Fruit fly (Drosophila melanogaster) whole organism, embryonic: ENCODE data around the gene CG15196.

Source experiments
- Adf1 ChIP-seq: fragments of 200-800 bp; sonication (Bioruptor generic); IDR thresholded peaks from 2 replicates; pipeline ENCODE4 v1.3.6; 2022; ENCODE audit warnings: missing biosample characterization, missing genetic modification characterization
- Atf-2 ChIP-seq: fragments of 200-800 bp; sonication (Bioruptor generic); optimal IDR thresholded peaks from 2 replicates; lab custom pipeline; 2016; ENCODE audit warnings: missing biosample characterization, missing genetic modification characterization
- Awh ChIP-seq: fragments of 200-800 bp; sonication (Bioruptor generic); IDR thresholded peaks from 2 replicates; pipeline ENCODE4, ENCODE4 v1.3.6; 2022; ENCODE audit warnings: missing biosample characterization, missing genetic modification characterization
- B-H2 ChIP-seq: fragments of 200-800 bp; sonication (Bioruptor generic); optimal IDR thresholded peaks from 2 replicates; lab custom pipeline; 2018; ENCODE audit warnings: missing biosample characterization, mild to moderate bottlenecking, missing genetic modification characterization
- CG12659 ChIP-seq: fragments of 200-800 bp; sonication (Bioruptor generic); optimal IDR thresholded peaks from 3 replicates; lab custom pipeline; 2017; ENCODE audit warnings: mild to moderate bottlenecking, missing biosample characterization, missing genetic modification reagents, missing genetic modification characterization
- CG13624 ChIP-seq: fragments of 200-800 bp; sonication (Bioruptor generic); optimal IDR thresholded peaks from 2 replicates; lab custom pipeline; 2016; ENCODE audit warnings: missing biosample characterization, missing genetic modification characterization
- CG13775 ChIP-seq: fragments of 200-800 bp; sonication (Bioruptor generic); optimal IDR thresholded peaks from 3 replicates; lab custom pipeline; 2017; ENCODE audit warnings: missing biosample characterization, mild to moderate bottlenecking, missing genetic modification characterization
- CG14014 ChIP-seq: fragments of 200-800 bp; sonication (Bioruptor generic); IDR thresholded peaks from 2 replicates; pipeline ENCODE4 v1.3.6; 2022; ENCODE audit warnings: missing biosample characterization, missing genetic modification characterization
- CG16815 ChIP-seq: fragments of 200-800 bp; sonication (Bioruptor generic); optimal IDR thresholded peaks from 3 replicates; lab custom pipeline; 2017; ENCODE audit warnings: missing biosample characterization, mild to moderate bottlenecking, missing genetic modification characterization
- CG16863 ChIP-seq: fragments of 200-800 bp; sonication (Bioruptor generic); optimal IDR thresholded peaks from 3 replicates; lab custom pipeline; 2016; ENCODE audit warnings: missing biosample characterization, missing genetic modification characterization
- CG18262 ChIP-seq: fragments of 200-800 bp; optimal IDR thresholded peaks from 3 replicates; lab custom pipeline; 2019; ENCODE audit warnings: missing biosample characterization, mild to moderate bottlenecking, missing genetic modification characterization, moderate library complexity
- CG2120 ChIP-seq: fragments of 200-800 bp; sonication (Bioruptor generic); optimal IDR thresholded peaks from 3 replicates; lab custom pipeline; 2016; ENCODE audit warnings: missing biosample characterization, missing genetic modification characterization
- CG2875 ChIP-seq: fragments of 200-800 bp; sonication (Bioruptor generic); optimal IDR thresholded peaks from 2 replicates; lab custom pipeline; 2017; ENCODE audit warnings: missing biosample characterization, mild to moderate bottlenecking, missing genetic modification characterization, missing genetic modification reagents
- CG3065 ChIP-seq: fragments of 200-800 bp; sonication (Bioruptor generic); optimal IDR thresholded peaks from 2 replicates; lab custom pipeline; 2016; ENCODE audit warnings: missing biosample characterization, missing genetic modification characterization
- CG4328 ChIP-seq: fragments of 200-800 bp; sonication (Bioruptor generic); optimal IDR thresholded peaks from 3 replicates; lab custom pipeline; 2017; ENCODE audit warnings: missing biosample characterization, missing genetic modification reagents, missing genetic modification characterization
- CG4360 ChIP-seq: fragments of 200-800 bp; sonication (Bioruptor generic); IDR thresholded peaks from 2 replicates; pipeline ENCODE4 v1.3.6; 2022; ENCODE audit warnings: missing biosample characterization, missing genetic modification characterization
- CG4617 ChIP-seq: fragments of 200-800 bp; sonication (Bioruptor generic); optimal IDR thresholded peaks from 3 replicates; lab custom pipeline; 2016; ENCODE audit warnings: missing biosample characterization, missing genetic modification characterization, borderline replicate concordance
- CG6254 ChIP-seq: fragments of 200-800 bp; sonication (Bioruptor generic); optimal IDR thresholded peaks from 3 replicates; lab custom pipeline; 2017; ENCODE audit warnings: mild to moderate bottlenecking, missing biosample characterization, missing genetic modification reagents, missing genetic modification characterization
- CG7839 ChIP-seq: fragments of 200-800 bp; sonication (Bioruptor generic); optimal IDR thresholded peaks from 3 replicates; lab custom pipeline; 2018; ENCODE audit warnings: missing biosample characterization, mild to moderate bottlenecking, missing genetic modification characterization, moderate library complexity
- CG9817 ChIP-seq: fragments of 200-800 bp; sonication (Bioruptor generic); optimal IDR thresholded peaks from 2 replicates; lab custom pipeline; 2018; ENCODE audit warnings: missing biosample characterization, mild to moderate bottlenecking, missing genetic modification characterization, moderate library complexity
- Chrac-16 ChIP-seq: fragments of 200-800 bp; sonication (Bioruptor generic); optimal IDR thresholded peaks from 3 replicates; lab custom pipeline; 2016; ENCODE audit warnings: missing biosample characterization, missing genetic modification characterization
- Dbx ChIP-seq: fragments of 200-800 bp; sonication (Bioruptor generic); IDR thresholded peaks from 3 replicates; pipeline ENCODE4 v1.3.6; 2022; ENCODE audit warnings: missing biosample characterization, missing genetic modification characterization
- Dip2 ChIP-seq: fragments of 200-800 bp; sonication (Bioruptor generic); IDR thresholded peaks from 2 replicates; pipeline ENCODE4 v1.3.6; 2022; ENCODE audit warnings: missing biosample characterization, missing genetic modification characterization
- Doc2 ChIP-seq: fragments of 200-800 bp; sonication (Bioruptor generic); IDR thresholded peaks from 2 replicates; pipeline ENCODE4 v1.3.6; 2022; ENCODE audit warnings: missing biosample characterization, missing genetic modification characterization
- Doc3 ChIP-seq: fragments of 200-800 bp; sonication (Bioruptor generic); IDR thresholded peaks from 3 replicates; pipeline ENCODE4 v1.3.6; 2022; ENCODE audit warnings: missing biosample characterization, missing genetic modification characterization; ENCODE audit not compliant: partially characterized antibody
- Fer3 ChIP-seq: fragments of 200-800 bp; sonication (Bioruptor generic); optimal IDR thresholded peaks from 2 replicates; lab custom pipeline; 2018; ENCODE audit warnings: missing biosample characterization, mild to moderate bottlenecking, missing genetic modification characterization, moderate library complexity
- Hr51 ChIP-seq, 2 experiments: fragments of 200-800 bp; sonication (Bioruptor generic); optimal IDR thresholded peaks; 2 replicates in 1 of 2; 3 replicates in 1 of 2; lab custom pipeline; 2016 to 2018; ENCODE audit warnings: missing biosample characterization in 2 of 2, missing genetic modification characterization in 2 of 2, mild to moderate bottlenecking in 1 of 2, moderate library complexity in 1 of 2
- Kr ChIP-seq: fragments of 200-800 bp; sonication (Bioruptor generic); optimal IDR thresholded peaks from 2 replicates; lab custom pipeline; 2017; ENCODE audit warnings: missing biosample characterization, mild to moderate bottlenecking, missing genetic modification characterization
- Pdp1 ChIP-seq, 2 experiments: fragments of 200-800 bp; sonication (Bioruptor generic); optimal IDR thresholded peaks; 3 replicates each; lab custom pipeline; 2016; ENCODE audit warnings: missing biosample characterization in 2 of 2, missing genetic modification characterization in 2 of 2, mild to moderate bottlenecking in 1 of 2, moderate library complexity in 1 of 2
- Vsx1 ChIP-seq: fragments of 200-800 bp; sonication (Bioruptor generic); optimal IDR thresholded peaks from 2 replicates; lab custom pipeline; 2017; ENCODE audit warnings: missing biosample characterization, mild to moderate bottlenecking, missing genetic modification characterization, missing genetic modification reagents
- bab2 ChIP-seq: fragments of 200-800 bp; sonication (Bioruptor generic); optimal IDR thresholded peaks from 2 replicates; lab custom pipeline; 2016; ENCODE audit warnings: missing biosample characterization, missing genetic modification characterization
- br ChIP-seq: fragments of >200 bp; optimal IDR thresholded peaks from 2 replicates; lab custom pipeline; 2017
- cad ChIP-seq: fragments of >200 bp; optimal IDR thresholded peaks from 2 replicates; lab custom pipeline; 2017; ENCODE audit warnings: missing biosample characterization, missing genetic modification characterization
- caup ChIP-seq: fragments of 200-800 bp; sonication (Bioruptor generic); optimal IDR thresholded peaks from 3 replicates; lab custom pipeline; 2017; ENCODE audit warnings: missing biosample characterization, mild to moderate bottlenecking, missing genetic modification characterization, moderate library complexity; ENCODE audit not compliant: severe bottlenecking
- chinmo ChIP-seq: fragments of 200-800 bp; sonication (Bioruptor generic); IDR thresholded peaks from 4 replicates; pipeline ENCODE4 v1.3.6; 2022; ENCODE audit warnings: missing biosample characterization, missing genetic modification characterization; ENCODE audit not compliant: partially characterized antibody
- cwo ChIP-seq: fragments of 200-800 bp; sonication (Bioruptor generic); optimal IDR thresholded peaks from 3 replicates; lab custom pipeline; 2017; ENCODE audit warnings: missing biosample characterization, missing genetic modification characterization, mild to moderate bottlenecking, moderate library complexity, missing genetic modification reagents
- da ChIP-seq: fragments of 200-800 bp; sonication (Bioruptor generic); optimal IDR thresholded peaks from 2 replicates; lab custom pipeline; 2016; ENCODE audit warnings: missing biosample characterization, missing genetic modification characterization
- ems ChIP-seq: fragments of 200-800 bp; sonication (Bioruptor generic); optimal IDR thresholded peaks from 3 replicates; lab custom pipeline; 2016; ENCODE audit warnings: missing biosample characterization, missing genetic modification characterization
- fd102C ChIP-seq: fragments of 200-800 bp; sonication (Bioruptor generic); optimal IDR thresholded peaks from 2 replicates; lab custom pipeline; 2018; ENCODE audit warnings: missing biosample characterization, mild to moderate bottlenecking, missing genetic modification characterization, moderate library complexity
- grau ChIP-seq: fragments of 200-800 bp; optimal IDR thresholded peaks from 3 replicates; lab custom pipeline; 2019; ENCODE audit warnings: missing biosample characterization, mild to moderate bottlenecking, missing genetic modification characterization, moderate library complexity
- kah ChIP-seq: fragments of 200-800 bp; sonication (Bioruptor generic); optimal IDR thresholded peaks from 2 replicates; lab custom pipeline; 2018; ENCODE audit warnings: missing biosample characterization, mild to moderate bottlenecking, missing genetic modification characterization
- pita ChIP-seq: fragments of 200-800 bp; sonication (Bioruptor generic); optimal IDR thresholded peaks from 2 replicates; lab custom pipeline; 2017; ENCODE audit warnings: missing biosample characterization, mild to moderate bottlenecking, missing genetic modification characterization
- rib ChIP-seq: fragments of 200-800 bp; sonication (Bioruptor generic); IDR thresholded peaks from 2 replicates; pipeline ENCODE4 v1.3.6; 2022; ENCODE audit warnings: missing biosample characterization, missing genetic modification characterization
- sim ChIP-seq: fragments of 200-800 bp; sonication (Bioruptor generic); IDR thresholded peaks from 2 replicates; pipeline ENCODE4 v1.3.6; 2022; ENCODE audit warnings: missing biosample characterization, missing genetic modification characterization
- sqz ChIP-seq: fragments of 200-800 bp; sonication (Bioruptor generic); optimal IDR thresholded peaks from 3 replicates; lab custom pipeline; 2018; ENCODE audit warnings: missing biosample characterization, mild to moderate bottlenecking, missing genetic modification characterization
- trem ChIP-seq: fragments of 200-800 bp; optimal IDR thresholded peaks from 3 replicates; lab custom pipeline; 2019; ENCODE audit warnings: missing biosample characterization, mild to moderate bottlenecking, missing genetic modification characterization, moderate library complexity
- usp ChIP-seq: fragments of >200 bp; optimal IDR thresholded peaks from 2 replicates; lab custom pipeline; 2017; ENCODE audit warnings: missing biosample characterization, missing genetic modification characterization
- vvl ChIP-seq: fragments of 200-800 bp; sonication (Bioruptor generic); IDR thresholded peaks from 2 replicates; pipeline ENCODE4 v1.3.6; 2022; ENCODE audit warnings: missing biosample characterization, missing genetic modification characterization
- zen ChIP-seq: fragments of 200-800 bp; sonication (Bioruptor generic); optimal IDR thresholded peaks from 3 replicates; lab custom pipeline; 2018; ENCODE audit warnings: missing biosample characterization, mild to moderate bottlenecking, missing genetic modification characterization, moderate library complexity
- zfh2 ChIP-seq: fragments of 200-800 bp; sonication (Bioruptor generic); optimal IDR thresholded peaks from 2 replicates; lab custom pipeline; 2016; ENCODE audit warnings: missing biosample characterization, missing genetic modification characterization

The CG15196 gene

DNA sequence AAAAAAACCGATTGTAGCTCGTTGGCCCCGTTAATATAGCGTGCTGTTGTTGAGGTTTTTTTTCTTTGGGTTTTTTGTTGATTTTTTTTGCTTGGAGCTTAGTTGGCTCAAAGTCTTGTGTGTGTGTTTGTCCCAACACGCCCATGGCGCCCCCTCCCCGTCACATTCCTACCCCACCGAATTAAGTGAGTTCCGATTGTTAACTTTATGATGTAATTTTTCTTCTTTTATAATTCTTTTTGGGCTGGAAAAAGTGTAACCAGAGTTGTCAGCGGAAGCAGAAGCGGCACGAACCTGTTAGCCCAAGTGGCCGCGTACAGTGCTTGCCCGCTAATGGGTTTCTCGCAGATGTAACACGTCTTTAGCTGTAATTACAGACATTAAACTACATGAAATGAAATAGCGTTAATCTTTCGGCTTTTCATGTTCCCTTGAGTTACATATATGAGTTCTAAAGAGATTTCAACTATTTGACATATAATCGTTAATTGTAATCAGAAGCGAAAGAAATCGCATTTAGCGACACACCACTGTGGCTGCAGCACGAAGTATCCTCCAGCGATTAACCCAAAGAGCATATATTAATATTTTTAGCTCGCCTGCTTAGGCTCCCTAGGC, 16.6 kb upstream of the CG15196 start:
- no peak for TF ChIP-seq zen
- TF ChIP-seq CG7839 (tag; lab: Kevin White, UChicago) = no peak
- no peak for TF ChIP-seq Dip2
- TF ChIP-seq chinmo = 0 out of 4 replicates have a peak, but pooled peaks have one; percentile 43
- no peak for TF ChIP-seq Atf-2
- TF ChIP-seq sqz (GFP tag; lab: Kevin White, UChicago) = peak; percentile 90
- 0 out of 2 replicates have a peak, but pooled peaks have one; percentile 5 for TF ChIP-seq CG14014 (GFP tag; lab: Robert Waterston, UW)
- TF ChIP-seq CG6254 (GFP tag; lab: Kevin White, UChicago) = no peak
- no peak for TF ChIP-seq fd102C (GFP tag; lab: Kevin White, UChicago)
- no peak for TF ChIP-seq trem
- TF ChIP-seq Doc3 (GFP tag; lab: Robert Waterston, UW) = no peak
- no peak for TF ChIP-seq CG13624 (GFP tag; lab: Kevin White, UChicago)
- no peak for TF ChIP-seq Kr
- TF ChIP-seq kah (GFP tag; lab: Kevin White, UChicago) = no peak
- TF ChIP-seq Hr51 (GFP tag; optimal IDR thresholded peaks at IDR 0.05; lab: Kevin White, UChicago) = no peak
- 0 out of 2 replicates have a peak, but pooled peaks have one; percentile 43 for TF ChIP-seq vvl (GFP tag; lab: Robert Waterston, UW)
- TF ChIP-seq zfh2 (GFP tag; lab: Kevin White, UChicago) = no peak
- TF ChIP-seq usp (GFP tag; lab: Kevin White, UChicago) = no peak
- no peak for TF ChIP-seq caup (GFP tag; lab: Kevin White, UChicago)
- TF ChIP-seq B-H2 (GFP tag; lab: Kevin White, UChicago) = no peak
- TF ChIP-seq CG2875 (GFP tag; lab: Kevin White, UChicago) = no peak
- no peak for TF ChIP-seq cad (GFP tag; lab: Kevin White, UChicago)
- peak; percentile 88 for TF ChIP-seq grau (tag; lab: Kevin White, UChicago)
- TF ChIP-seq sim = no peak
- no peak for TF ChIP-seq CG4360
- TF ChIP-seq cwo (GFP tag; lab: Kevin White, UChicago) = no peak
- no peak for TF ChIP-seq da (GFP tag; lab: Kevin White, UChicago)
- no peak for TF ChIP-seq CG4328 (GFP tag; lab: Kevin White, UChicago)
- no peak for TF ChIP-seq Chrac-16
- no peak for TF ChIP-seq CG16863 (GFP tag; lab: Kevin White, UChicago)
- no peak for TF ChIP-seq CG16815 (GFP tag; lab: Kevin White, UChicago)
- TF ChIP-seq CG13775 (GFP tag; lab: Kevin White, UChicago) = no peak
- no peak for TF ChIP-seq CG4617 (GFP tag; lab: Kevin White, UChicago)
- TF ChIP-seq Fer3 (tag; lab: Kevin White, UChicago) = no peak
- no peak for TF ChIP-seq CG3065 (GFP tag; lab: Kevin White, UChicago)
- peak; percentile 15 for TF ChIP-seq CG2120 (GFP tag; lab: Kevin White, UChicago)
- no peak for TF ChIP-seq pita (GFP tag; lab: Kevin White, UChicago)
- no peak for TF ChIP-seq bab2 (GFP tag; lab: Kevin White, UChicago)
- no peak for TF ChIP-seq Vsx1 (GFP tag; lab: Kevin White, UChicago)
- no peak for TF ChIP-seq Doc2 (GFP tag; lab: Robert Waterston, UW)
- peak; percentile 22 for TF ChIP-seq CG12659 (GFP tag; lab: Kevin White, UChicago)
- no peak for TF ChIP-seq rib (GFP tag; lab: Robert Waterston, UW)
- no peak for TF ChIP-seq CG18262 (tag; lab: Kevin White, UChicago)
- TF ChIP-seq ems (GFP tag; lab: Kevin White, UChicago) = no peak
- TF ChIP-seq CG9817 (tag; lab: Kevin White, UChicago) = no peak
- TF ChIP-seq Dbx (GFP tag; lab: Robert Waterston, UW) = 0 out of 3 replicates have a peak, but pooled peaks have one; percentile 47
- peak in 1 of 2 experiments; percentile 61 for TF ChIP-seq Pdp1 (GFP tag; optimal IDR thresholded peaks at IDR 0.05; lab: Kevin White, UChicago)
- TF ChIP-seq Awh (GFP tag; lab: Robert Waterston, UW) = no peak
- no peak for TF ChIP-seq Adf1 (GFP tag; lab: Robert Waterston, UW)
- no peak for TF ChIP-seq br (lab: Kevin White, UChicago)
